Worm (Caenorhabditis elegans): ENCODE data around the gene ooc-3.

DNA sequence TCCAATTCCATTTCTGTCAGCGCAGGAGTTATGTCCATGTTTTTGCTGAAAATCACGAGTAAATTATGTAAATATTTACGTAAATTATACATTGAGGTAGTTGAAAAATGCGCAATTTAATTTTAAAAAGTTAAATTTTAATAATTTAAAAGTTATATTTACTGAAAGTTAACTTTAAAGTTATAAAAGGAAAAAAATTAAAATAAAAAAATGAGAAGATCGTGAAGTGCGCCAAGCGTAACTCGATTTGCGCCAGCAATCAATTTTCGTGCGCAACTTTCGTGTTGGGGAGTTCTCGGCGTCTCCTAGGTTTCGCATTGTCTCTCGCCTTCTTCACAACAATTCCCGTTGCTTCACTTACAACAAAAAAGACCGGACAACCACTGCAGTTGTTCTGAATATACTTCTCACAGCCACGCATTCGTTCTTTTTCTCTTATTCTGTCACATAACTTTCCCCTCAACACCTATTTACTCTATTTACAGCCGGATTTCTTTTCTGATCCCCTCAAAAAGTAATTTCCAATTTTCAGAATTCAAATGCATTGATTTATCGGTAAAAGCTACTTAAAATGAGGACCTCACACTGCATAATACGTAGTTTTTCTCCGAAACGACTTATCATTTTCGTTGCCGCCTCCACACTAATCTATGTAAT lies 21.5 kb downstream of the ooc-3 start, which contains the start of the genes metl-1 and W02B12.11:
- TF ChIP-seq ceh-13 (GFP tag; optimal IDR thresholded peaks at IDR 0.05) (no peak), aly-1 (tag; optimal IDR thresholded peaks at IDR 0.05) (no peak), hmg-4 (GFP tag; optimal IDR thresholded peaks at IDR 0.05) (peak; percentile 22), tbx-11 (GFP tag; IDR thresholded peaks at IDR 0.05) (no peak)

All from whole organism, early embryonic.